Worm (Caenorhabditis elegans): ENCODE results near the gene acr-16.

- TF ChIP-seq elt-2 (tag; optimal IDR thresholded peaks at IDR 0.05) (no peak), ceh-82 (tag; optimal IDR thresholded peaks at IDR 0.05) (no peak), ceh-28 (tag; optimal IDR thresholded peaks at IDR 0.05) (no peak), fkh-2 (tag; optimal IDR thresholded peaks at IDR 0.05) (no peak), tbx-2 (tag; optimal IDR thresholded peaks at IDR 0.05) (no peak), nfya-1 (tag; optimal IDR thresholded peaks at IDR 0.05; ENCODE audit: insufficient read depth) (no peak), elt-3 (tag; optimal IDR thresholded peaks at IDR 0.05) (no peak), pha-4 (tag; optimal IDR thresholded peaks at IDR 0.05) (no peak), nhr-43 (tag; optimal IDR thresholded peaks at IDR 0.05; ENCODE audit: poor library complexity, severe bottlenecking) (no peak)
Observed at ce11 chrV:8555955-8556354, 5.1 kb upstream of the acr-16 start.

All from whole organism, L3 larva.